Worm (Caenorhabditis elegans): ENCODE data around the gene F54C8.6.

F54C8.6 gene

ce11 chrIII:9467857-9468256 lies 18.1 kb upstream of the F54C8.6 start, which contains the start of gene tag-342:
TSS of gene tag-342 (plus strand) at chrIII:9468157.
- no peak for TF ChIP-seq aly-2 (tag; optimal IDR thresholded peaks at IDR 0.05)

- TF ChIP-seq fos-1 (tag; optimal IDR thresholded peaks at IDR 0.05) (peak; percentile 37), nhr-237 (tag; optimal IDR thresholded peaks at IDR 0.05) (no peak), gmeb-1 (tag; optimal IDR thresholded peaks at IDR 0.05) (peak; percentile 80), nhr-11 (tag; optimal IDR thresholded peaks at IDR 0.05) (no peak), ztf-11 (tag; optimal IDR thresholded peaks at IDR 0.05) (no peak), lsy-2 (tag; optimal IDR thresholded peaks at IDR 0.05) (peak; percentile 44 to 83), lin-11 (tag; optimal IDR thresholded peaks at IDR 0.05) (peak; percentile 17), lin-13 (GFP tag; optimal IDR thresholded peaks at IDR 0.05) (peak; percentile 33), sma-3 (GFP tag; optimal IDR thresholded peaks at IDR 0.05) (peak; percentile 58), snpc-4 (tag; optimal IDR thresholded peaks at IDR 0.05) (no peak), ceh-16 (tag; optimal IDR thresholded peaks at IDR 0.05) (no peak), sem-4 (tag; optimal IDR thresholded peaks at IDR 0.05) (no peak), ztf-1 (GFP tag; conservative IDR thresholded peaks at IDR 0.05) (no peak), ztf-4 (tag; optimal IDR thresholded peaks at IDR 0.05) (no peak), C34F6.9 (tag; optimal IDR thresholded peaks at IDR 0.05) (peak; percentile 93), mdl-1 (tag; optimal IDR thresholded peaks at IDR 0.05) (no peak), nhr-129 (tag; optimal IDR thresholded peaks at IDR 0.05) (peak; percentile 30), mab-5 (tag; optimal IDR thresholded peaks at IDR 0.05) (peak; percentile 57), ceh-82 (tag; optimal IDR thresholded peaks at IDR 0.05) (no peak), crh-2 (tag; optimal IDR thresholded peaks at IDR 0.05) (peak; percentile 70), elt-1 (tag; optimal IDR thresholded peaks at IDR 0.05) (no peak), unc-62 (GFP tag; optimal IDR thresholded peaks at IDR 0.05) (no peak), nhr-21 (tag; optimal IDR thresholded peaks at IDR 0.05) (peak; percentile 29), nhr-12 (tag; optimal IDR thresholded peaks at IDR 0.05) (no peak), blmp-1 (tag; optimal IDR thresholded peaks at IDR 0.05; ENCODE audit: insufficient read depth) (peak; percentile 13), ZK546.5 (tag; optimal IDR thresholded peaks at IDR 0.05) (peak; percentile 12), Y55F3AM.14 (GFP tag; optimal IDR thresholded peaks at IDR 0.05) (no peak), unc-39 (tag; optimal IDR thresholded peaks at IDR 0.05) (no peak), peb-1 (tag; optimal IDR thresholded peaks at IDR 0.05) (no peak), sma-9 (GFP tag; optimal IDR thresholded peaks at IDR 0.05) (peak; percentile 46), sma-9 (tag; optimal IDR thresholded peaks at IDR 0.05) (no peak), egl-27 (tag; optimal IDR thresholded peaks at IDR 0.05) (no peak), nhr-23 (tag; optimal IDR thresholded peaks at IDR 0.05) (no peak), nhr-77 (tag; optimal IDR thresholded peaks at IDR 0.05) (no peak), R02D3.7 (tag; optimal IDR thresholded peaks at IDR 0.05) (no peak), alr-1 (tag; optimal IDR thresholded peaks at IDR 0.05) (no peak), nhr-25 (tag; optimal IDR thresholded peaks at IDR 0.05) (peak; percentile 72), ama-1 (optimal IDR thresholded peaks at IDR 0.05) (no peak), nhr-6 (tag; optimal IDR thresholded peaks at IDR 0.05) (no peak), zag-1 (tag; optimal IDR thresholded peaks at IDR 0.05) (no peak), nhr-10 (tag; optimal IDR thresholded peaks at IDR 0.05) (no peak), skn-1 (tag; optimal IDR thresholded peaks at IDR 0.05) (no peak), unc-55 (GFP tag; optimal IDR thresholded peaks at IDR 0.05) (peak; percentile 76), F13H6.1 (tag; optimal IDR thresholded peaks at IDR 0.05) (peak; percentile 23), aly-2 (tag; optimal IDR thresholded peaks at IDR 0.05) (no peak), mbf-1 (tag; optimal IDR thresholded peaks at IDR 0.05) (no peak), lin-39 (tag; optimal IDR thresholded peaks at IDR 0.05) (no peak), elt-3 (tag; optimal IDR thresholded peaks at IDR 0.05) (no peak), dmd-4 (tag; optimal IDR thresholded peaks at IDR 0.05) (no peak)
Measured at ce11 chrIII:9467095-9467494, 17.4 kb upstream of the F54C8.6 start, which contains the start of gene baf-1. TSS of gene baf-1 (plus strand) at chrIII:9467464.
